Worm (Caenorhabditis elegans) whole organism, early embryonic: ENCODE results near the gene Y47D7A.17.

Experiments used
- B0310.2 ChIP-seq: sonication (generic microtip); optimal IDR thresholded peaks from 2 replicates; lab custom pipeline; 2016; ENCODE audit warnings: mild to moderate bottlenecking, missing genetic modification characterization, missing compliant biosample characterization
- F13C5.2 ChIP-seq: sonication (generic microtip); optimal IDR thresholded peaks from 2 replicates; lab custom pipeline; 2017; ENCODE audit warnings: mild to moderate bottlenecking, missing genetic modification characterization, inconsistent platforms, missing compliant biosample characterization
- aly-1 ChIP-seq: sonication (generic microtip); optimal IDR thresholded peaks from 2 replicates; lab custom pipeline; 2016; ENCODE audit warnings: missing genetic modification characterization, missing compliant biosample characterization
- ama-1 ChIP-seq: fragments of 150-350 bp; optimal IDR thresholded peaks from 2 replicates; lab custom pipeline; 2014
- ceh-13 ChIP-seq: fragments of 200-800 bp; sonication (Bioruptor generic); optimal IDR thresholded peaks from 2 replicates; lab custom pipeline; 2018; ENCODE audit warnings: mild to moderate bottlenecking, missing genetic modification characterization, missing compliant biosample characterization
- ceh-36 ChIP-seq: sonication (generic microtip); optimal IDR thresholded peaks from 2 replicates; lab custom pipeline; 2016; ENCODE audit warnings: missing genetic modification characterization, inconsistent platforms, missing compliant biosample characterization
- ets-7 ChIP-seq: sonication (generic microtip); optimal IDR thresholded peaks from 2 replicates; lab custom pipeline; 2016; ENCODE audit warnings: missing genotype, missing genetic modification characterization, missing compliant biosample characterization
- flt-1 ChIP-seq: fragments of 200-800 bp; sonication (Bioruptor generic); IDR thresholded peaks from 2 replicates; pipeline ENCODE4 v1.3.6; 2022; ENCODE audit warnings: missing genetic modification characterization, missing compliant biosample characterization
- hmbx-1 ChIP-seq: sonication (generic microtip); optimal IDR thresholded peaks from 2 replicates; lab custom pipeline; 2016; ENCODE audit warnings: mild to moderate bottlenecking, missing genetic modification characterization, missing compliant biosample characterization
- hmg-4 ChIP-seq: fragments of 200-800 bp; sonication (Bioruptor generic); optimal IDR thresholded peaks from 2 replicates; lab custom pipeline; 2018; ENCODE audit warnings: mild to moderate bottlenecking, missing genetic modification characterization, missing compliant biosample characterization
- hnd-1 ChIP-seq: sonication (generic microtip); optimal IDR thresholded peaks from 2 replicates; lab custom pipeline; 2016; ENCODE audit warnings: missing genetic modification characterization, missing compliant biosample characterization
- pes-1 ChIP-seq: fragments of 200-800 bp; sonication (Bioruptor generic); IDR thresholded peaks from 2 replicates; pipeline ENCODE4 v1.3.6; 2022; ENCODE audit warnings: missing genetic modification reagents, missing genetic modification characterization, missing compliant biosample characterization
- scrt-1 ChIP-seq: fragments of 200-800 bp; sonication (Bioruptor generic); IDR thresholded peaks from 2 replicates; pipeline ENCODE4 v1.3.6; 2022; ENCODE audit warnings: missing genetic modification characterization, missing compliant biosample characterization
- sea-1 ChIP-seq: fragments of 200-800 bp; sonication (Bioruptor generic); conservative IDR thresholded peaks from 2 replicates; pipeline ENCODE4 v1.3.6; 2022; ENCODE audit warnings: missing genetic modification characterization, missing compliant biosample characterization
- tbx-11 ChIP-seq: fragments of 200-800 bp; sonication (Bioruptor generic); IDR thresholded peaks from 2 replicates; pipeline ENCODE4 v1.3.6; 2022; ENCODE audit warnings: missing genetic modification characterization, missing compliant biosample characterization
- tbx-37 ChIP-seq: fragments of 200-800 bp; sonication (Bioruptor generic); conservative IDR thresholded peaks from 2 replicates; pipeline ENCODE4 v1.3.6; 2022; ENCODE audit warnings: missing genetic modification reagents, missing genetic modification characterization, missing compliant biosample characterization
- tra-4 ChIP-seq: sonication (generic microtip); optimal IDR thresholded peaks from 2 replicates; lab custom pipeline; 2017; ENCODE audit warnings: missing genetic modification characterization, missing compliant biosample characterization

The Y47D7A.17 gene

ce11 chrV:4371309-4371933 is 40.2 kb downstream of the Y47D7A.17 start, which contains the start of the genes gmpr-1 and fipp-1:
gmpr-1 (minus strand) TSS chrV:4371383.
fipp-1 (plus strand) TSS chrV:4371807.
- TF ChIP-seq hmg-4 (GFP tag; lab: Kevin White, UChicago) (no peak), tra-4 (tag; lab: Kevin White, UChicago) (no peak), tbx-37 (no peak), pes-1 (no peak), ceh-36 (tag; lab: Kevin White, UChicago) (no peak), flt-1 (GFP tag; lab: Robert Waterston, UW) (no peak), scrt-1 (GFP tag; lab: Robert Waterston, UW) (no peak), F13C5.2 (tag; lab: Kevin White, UChicago) (no peak), sea-1 (GFP tag; lab: Robert Waterston, UW) (no peak), aly-1 (tag; lab: Kevin White, UChicago) (no peak), hmbx-1 (tag; lab: Kevin White, UChicago) (no peak), hnd-1 (no peak), ets-7 (tag; lab: Kevin White, UChicago) (no peak)

ce11 chrV:4370515-4370914 is 41.1 kb downstream of the Y47D7A.17 start:
- TF ChIP-seq F13C5.2 (tag; lab: Kevin White, UChicago) (no peak), ama-1 (lab: Kevin White, UChicago) (no peak), hmg-4 (GFP tag; lab: Kevin White, UChicago) (no peak), B0310.2 (no peak), ceh-13 (GFP tag; lab: Kevin White, UChicago) (no peak), ceh-36 (tag; lab: Kevin White, UChicago) (no peak), scrt-1 (GFP tag; lab: Robert Waterston, UW) (no peak), aly-1 (tag; lab: Kevin White, UChicago) (no peak), ets-7 (tag; lab: Kevin White, UChicago) (no peak), hnd-1 (no peak), sea-1 (GFP tag; lab: Robert Waterston, UW) (no peak), tbx-11 (GFP tag; lab: Robert Waterston, UW) (no peak), hmbx-1 (tag; lab: Kevin White, UChicago) (no peak)

- TF ChIP-seq ceh-13 (GFP tag; lab: Kevin White, UChicago) (no peak), flt-1 (GFP tag; lab: Robert Waterston, UW) (no peak), tra-4 (tag; lab: Kevin White, UChicago) (no peak), ets-7 (tag; lab: Kevin White, UChicago) (no peak), hmbx-1 (tag; lab: Kevin White, UChicago) (no peak), tbx-11 (GFP tag; lab: Robert Waterston, UW) (no peak), F13C5.2 (tag; lab: Kevin White, UChicago) (no peak), hnd-1 (no peak), scrt-1 (GFP tag; lab: Robert Waterston, UW) (no peak), hmg-4 (GFP tag; lab: Kevin White, UChicago) (no peak), ama-1 (lab: Kevin White, UChicago) (no peak), sea-1 (GFP tag; lab: Robert Waterston, UW) (no peak), tbx-37 (no peak), pes-1 (no peak), B0310.2 (no peak), aly-1 (tag; lab: Kevin White, UChicago) (no peak), ceh-36 (tag; lab: Kevin White, UChicago) (no peak)
Measured at ce11 chrV:4366440-4366839, 45.2 kb downstream of the Y47D7A.17 start, which contains the start of gene F32D1.11. F32D1.11 (minus strand) TSS chrV:4366540.

ce11 chrV:4364517-4364916 is 47.1 kb downstream of the Y47D7A.17 start, which contains the start of gene grl-13:
grl-13 (minus strand) TSS chrV:4364617.
- no peak for TF ChIP-seq tra-4 (tag; lab: Kevin White, UChicago)
- no peak for TF ChIP-seq scrt-1 (GFP tag; lab: Robert Waterston, UW)
- TF ChIP-seq aly-1 (tag; lab: Kevin White, UChicago) = no peak
- TF ChIP-seq tbx-11 (GFP tag; lab: Robert Waterston, UW) = no peak
